Fruit fly (Drosophila melanogaster) S2 (cell line): Measurements from ENCODE around the gene BthD.

ENCODE experiments used
- CG8478 ChIP-seq: fragments of >200 bp; optimal IDR thresholded peaks from 2 replicates; lab custom pipeline; 2018
- CTCF ChIP-seq, 2 experiments: fragments of >200 bp; optimal IDR thresholded peaks; 2 replicates each; lab custom pipeline; 2018

- TF ChIP-seq CTCF (optimal IDR thresholded peaks at IDR 0.05; lab: Kevin White, UChicago), result no peak
- no peak for TF ChIP-seq CG8478 (lab: Kevin White, UChicago)
These were observed 34.2 kb downstream of the BthD start for dm6 chrX:13646175-13646574.
